Fruit fly (Drosophila melanogaster): ENCODE measurements around the gene ninaB.

- TF ChIP-seq CG9948 (tag; optimal IDR thresholded peaks at IDR 0.05), result no peak
- no peak for TF ChIP-seq CG4496 (GFP tag; IDR thresholded peaks at IDR 0.05)
- no peak for TF ChIP-seq rn (GFP tag; IDR thresholded peaks at IDR 0.05)
- no peak for TF ChIP-seq Ets98B (GFP tag; IDR thresholded peaks at IDR 0.05)
- TF ChIP-seq CG13204 (GFP tag; optimal IDR thresholded peaks at IDR 0.05), result no peak
- peak; percentile 21 for TF ChIP-seq Pif1B (GFP tag; optimal IDR thresholded peaks at IDR 0.05)
These were observed 15.6 kb upstream of the ninaB start for dm6 chr3R:13684569-13685402.
